Fruit fly (Drosophila melanogaster): ENCODE data around the gene CG13667.

DNA sequence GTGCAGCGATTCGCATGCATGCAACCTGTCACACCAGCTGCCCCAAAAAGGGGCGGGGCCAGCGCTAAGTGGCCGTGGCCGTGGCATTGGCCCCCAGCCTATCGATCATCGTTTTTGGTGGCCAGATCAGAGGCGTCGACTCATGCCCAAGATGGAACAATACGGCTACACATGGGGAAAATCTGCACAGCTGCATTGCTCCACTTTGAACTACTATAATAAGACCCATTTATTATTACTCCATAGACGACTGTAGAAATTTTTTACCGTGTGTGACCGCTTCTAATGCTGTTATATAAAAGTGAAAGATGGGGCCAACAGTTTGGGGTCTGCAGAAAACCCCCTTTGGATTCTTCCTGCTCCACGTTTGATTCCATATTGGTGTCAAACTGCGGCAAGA lies 21.3 kb upstream of the CG13667 start:
- TF ChIP-seq h (GFP tag; optimal IDR thresholded peaks at IDR 0.05) (no peak), GATAd (GFP tag; optimal IDR thresholded peaks at IDR 0.05) (no peak), usp (GFP tag; optimal IDR thresholded peaks at IDR 0.05) (no peak), Jra (GFP tag; optimal IDR thresholded peaks at IDR 0.05) (no peak), br (GFP tag; optimal IDR thresholded peaks at IDR 0.05) (no peak), CG32264 (GFP tag; optimal IDR thresholded peaks at IDR 0.05) (no peak)

Data from whole organism, wandering third instar larva.